Worm (Caenorhabditis elegans): ENCODE results near the gene R06F6.14.

- TF ChIP-seq ztf-11 (tag; optimal IDR thresholded peaks at IDR 0.05) (no peak), skn-1 (tag; optimal IDR thresholded peaks at IDR 0.05) (no peak), nhr-6 (tag; optimal IDR thresholded peaks at IDR 0.05) (no peak), ama-1 (optimal IDR thresholded peaks at IDR 0.05) (no peak), nhr-129 (tag; optimal IDR thresholded peaks at IDR 0.05) (no peak), lin-39 (tag; optimal IDR thresholded peaks at IDR 0.05) (no peak), alr-1 (tag; optimal IDR thresholded peaks at IDR 0.05) (no peak), nhr-237 (tag; optimal IDR thresholded peaks at IDR 0.05) (no peak), blmp-1 (tag; optimal IDR thresholded peaks at IDR 0.05; ENCODE audit: insufficient read depth) (no peak), lsy-2 (tag; optimal IDR thresholded peaks at IDR 0.05) (no peak), lin-13 (GFP tag; optimal IDR thresholded peaks at IDR 0.05) (no peak), R02D3.7 (tag; optimal IDR thresholded peaks at IDR 0.05) (no peak), aly-2 (tag; optimal IDR thresholded peaks at IDR 0.05) (no peak)
Observed at ce11 chrII:10820679-10821078, 11.6 kb downstream of the R06F6.14 start, which contains the start of gene ech-4.

Measured in whole organism, L2 larva.